Fruit fly (Drosophila melanogaster) whole organism, embryonic: Measurements from ENCODE around the gene CG7492.
A peak's percentile ranks its signal among the peaks of the same experiment; 100 is the strongest.

ENCODE experiments used
- Adf1 ChIP-seq: fragments of 200-800 bp; sonication (Bioruptor generic); IDR thresholded peaks from 2 replicates; pipeline ENCODE4 v1.3.6; 2022; ENCODE audit warnings: missing biosample characterization, missing genetic modification characterization
- B-H1 ChIP-seq: fragments of 200-800 bp; sonication (Bioruptor generic); IDR thresholded peaks from 3 replicates; pipeline ENCODE4 v1.3.6; 2022; ENCODE audit warnings: missing biosample characterization, missing genetic modification characterization
- CG12769 ChIP-seq: fragments of 200-800 bp; sonication (Bioruptor generic); optimal IDR thresholded peaks from 2 replicates; lab custom pipeline; 2019; ENCODE audit warnings: missing biosample characterization, mild to moderate bottlenecking, missing genetic modification characterization, moderate library complexity
- CG15011 ChIP-seq: fragments of 200-800 bp; sonication (Bioruptor generic); optimal IDR thresholded peaks from 3 replicates; lab custom pipeline; 2018; ENCODE audit warnings: missing biosample characterization, mild to moderate bottlenecking, missing genetic modification characterization
- CG16815 ChIP-seq: fragments of 200-800 bp; sonication (Bioruptor generic); optimal IDR thresholded peaks from 3 replicates; lab custom pipeline; 2017; ENCODE audit warnings: missing biosample characterization, mild to moderate bottlenecking, missing genetic modification characterization
- CG17568 ChIP-seq: fragments of 200-800 bp; sonication (Bioruptor generic); optimal IDR thresholded peaks from 2 replicates; lab custom pipeline; 2018; ENCODE audit warnings: missing biosample characterization, mild to moderate bottlenecking, missing genetic modification characterization, moderate library complexity
- CG17912 ChIP-seq: fragments of 200-800 bp; sonication (Bioruptor generic); optimal IDR thresholded peaks from 2 replicates; lab custom pipeline; 2018; ENCODE audit warnings: missing biosample characterization, mild to moderate bottlenecking, missing genetic modification characterization
- CG18599 ChIP-seq: fragments of 200-800 bp; sonication (Bioruptor generic); optimal IDR thresholded peaks from 3 replicates; lab custom pipeline; 2017; ENCODE audit warnings: missing biosample characterization, missing genetic modification characterization, mild to moderate bottlenecking, moderate library complexity, missing genetic modification reagents
- CG3281 ChIP-seq: fragments of 200-800 bp; sonication (Bioruptor generic); optimal IDR thresholded peaks from 3 replicates; lab custom pipeline; 2017; ENCODE audit warnings: missing biosample characterization, mild to moderate bottlenecking, missing genetic modification characterization
- CG34422 ChIP-seq: fragments of 200-800 bp; sonication (Bioruptor generic); IDR thresholded peaks from 3 replicates; pipeline ENCODE4 v1.3.6; 2022; ENCODE audit warnings: missing biosample characterization, missing genetic modification characterization
- CG3726 ChIP-seq: fragments of 200-800 bp; sonication (Bioruptor generic); IDR thresholded peaks from 3 replicates; pipeline ENCODE4, ENCODE4 v1.3.6; 2022; ENCODE audit warnings: missing biosample characterization, missing genetic modification characterization
- CG3995 ChIP-seq: fragments of 200-800 bp; sonication (Bioruptor generic); optimal IDR thresholded peaks from 3 replicates; lab custom pipeline; 2016; ENCODE audit warnings: missing biosample characterization, missing genetic modification characterization
- CG6791 ChIP-seq: fragments of 200-800 bp; sonication (Bioruptor generic); IDR thresholded peaks from 3 replicates; pipeline ENCODE4 v1.3.6; 2022; ENCODE audit warnings: missing biosample characterization, missing genetic modification characterization; ENCODE audit not compliant: partially characterized antibody
- CG8944 ChIP-seq: fragments of 200-800 bp; sonication (Bioruptor generic); optimal IDR thresholded peaks from 3 replicates; lab custom pipeline; 2016; ENCODE audit warnings: missing biosample characterization, missing genetic modification characterization
- CG9609 ChIP-seq: fragments of 200-800 bp; sonication (Bioruptor generic); optimal IDR thresholded peaks from 3 replicates; lab custom pipeline; 2016; ENCODE audit warnings: missing biosample characterization, missing genetic modification characterization
- CG9727 ChIP-seq: fragments of 200-800 bp; sonication (Bioruptor generic); optimal IDR thresholded peaks from 3 replicates; lab custom pipeline; 2017; ENCODE audit warnings: missing biosample characterization, mild to moderate bottlenecking, missing genetic modification characterization
- CkIIα-i1 ChIP-seq: fragments of 200-800 bp; sonication (Bioruptor generic); IDR thresholded peaks from 2 replicates; pipeline ENCODE4 v1.3.6; 2022; ENCODE audit warnings: missing biosample characterization, missing genetic modification characterization
- CoRest ChIP-seq: fragments of 200-800 bp; sonication (Bioruptor generic); optimal IDR thresholded peaks from 3 replicates; lab custom pipeline; 2018; ENCODE audit warnings: missing biosample characterization, mild to moderate bottlenecking, missing genetic modification characterization, moderate library complexity
- D19B ChIP-seq: fragments of 200-800 bp; sonication (Bioruptor generic); optimal IDR thresholded peaks from 2 replicates; lab custom pipeline; 2017; ENCODE audit warnings: missing biosample characterization, mild to moderate bottlenecking, missing genetic modification characterization
- Dp ChIP-seq: fragments of 200-800 bp; sonication (Bioruptor generic); optimal IDR thresholded peaks from 2 replicates; lab custom pipeline; 2018; ENCODE audit warnings: missing biosample characterization, mild to moderate bottlenecking, missing genetic modification characterization, moderate library complexity
- Drgx ChIP-seq: fragments of 200-800 bp; sonication (Bioruptor generic); IDR thresholded peaks from 2 replicates; pipeline ENCODE4 v1.3.6; 2022; ENCODE audit warnings: missing biosample characterization, missing genetic modification characterization
- Ets97D ChIP-seq: fragments of 200-800 bp; sonication (Bioruptor generic); optimal IDR thresholded peaks from 3 replicates; lab custom pipeline; 2016; ENCODE audit warnings: missing biosample characterization, missing genetic modification characterization
- Fer2 ChIP-seq: fragments of 200-800 bp; sonication (Bioruptor generic); optimal IDR thresholded peaks from 2 replicates; lab custom pipeline; 2018; ENCODE audit warnings: missing biosample characterization, mild to moderate bottlenecking, missing genetic modification characterization, moderate library complexity
- GATAe ChIP-seq: fragments of 200-800 bp; sonication (Bioruptor generic); conservative IDR thresholded peaks from 2 replicates; pipeline ENCODE4 v1.3.6; 2022; ENCODE audit warnings: missing biosample characterization, missing genetic modification characterization
- Hand ChIP-seq: fragments of 200-800 bp; sonication (Bioruptor generic); optimal IDR thresholded peaks from 2 replicates; lab custom pipeline; 2017; ENCODE audit warnings: mild to moderate bottlenecking, missing biosample characterization, missing genetic modification reagents, missing genetic modification characterization
- Hey ChIP-seq: fragments of 200-800 bp; sonication (Bioruptor generic); optimal IDR thresholded peaks from 3 replicates; lab custom pipeline; 2018; ENCODE audit warnings: missing biosample characterization, mild to moderate bottlenecking, missing genetic modification characterization
- Hr51 ChIP-seq, 2 experiments: fragments of 200-800 bp; sonication (Bioruptor generic); optimal IDR thresholded peaks; 2 replicates in 1 of 2; 3 replicates in 1 of 2; lab custom pipeline; 2016 to 2018; ENCODE audit warnings: missing biosample characterization in 2 of 2, missing genetic modification characterization in 2 of 2, mild to moderate bottlenecking in 1 of 2, moderate library complexity in 1 of 2
- MBD-R2 ChIP-seq: fragments of 200-800 bp; sonication (Bioruptor generic); IDR thresholded peaks from 2 replicates; pipeline ENCODE4 v1.3.6; 2022; ENCODE audit warnings: missing biosample characterization, missing genetic modification characterization
- MTF-1 ChIP-seq: fragments of 200-800 bp; sonication (Bioruptor generic); optimal IDR thresholded peaks from 2 replicates; lab custom pipeline; 2018; ENCODE audit warnings: missing biosample characterization, mild to moderate bottlenecking, missing genetic modification characterization, borderline replicate concordance
- Meics ChIP-seq: fragments of 200-800 bp; sonication (Bioruptor generic); optimal IDR thresholded peaks from 2 replicates; lab custom pipeline; 2017; ENCODE audit warnings: missing biosample characterization, mild to moderate bottlenecking, missing genetic modification characterization
- Myb ChIP-seq: fragments of 200-800 bp; sonication (Bioruptor generic); optimal IDR thresholded peaks from 2 replicates; lab custom pipeline; 2016; ENCODE audit warnings: missing biosample characterization, missing genetic modification characterization
- NC2β ChIP-seq: fragments of 200-800 bp; sonication (Bioruptor generic); optimal IDR thresholded peaks from 2 replicates; lab custom pipeline; 2016; ENCODE audit warnings: missing biosample characterization, missing genetic modification characterization
- Poxn ChIP-seq: fragments of 200-800 bp; sonication (Bioruptor generic); IDR thresholded peaks from 2 replicates; pipeline ENCODE4 v1.3.6; 2022; ENCODE audit warnings: missing biosample characterization, missing genetic modification characterization
- Vsx1 ChIP-seq: fragments of 200-800 bp; sonication (Bioruptor generic); optimal IDR thresholded peaks from 2 replicates; lab custom pipeline; 2017; ENCODE audit warnings: missing biosample characterization, mild to moderate bottlenecking, missing genetic modification characterization, missing genetic modification reagents
- Xbp1 ChIP-seq: fragments of 200-800 bp; sonication (Bioruptor generic); optimal IDR thresholded peaks from 3 replicates; lab custom pipeline; 2016; ENCODE audit warnings: missing biosample characterization, mild to moderate bottlenecking, missing genetic modification characterization
- ci ChIP-seq: fragments of 200-800 bp; sonication (Bioruptor generic); IDR thresholded peaks from 3 replicates; pipeline ENCODE4 v1.3.6; 2022; ENCODE audit warnings: missing biosample characterization, missing genetic modification characterization
- crp ChIP-seq, 2 experiments: fragments of 200-800 bp; sonication (Bioruptor generic); optimal IDR thresholded peaks; 2 replicates in 1 of 2; 3 replicates in 1 of 2; lab custom pipeline; 2017; ENCODE audit warnings: missing biosample characterization in 2 of 2, missing genetic modification characterization in 2 of 2, mild to moderate bottlenecking in 1 of 2, moderate library complexity in 1 of 2
- dati ChIP-seq: fragments of 200-800 bp; sonication (Bioruptor generic); IDR thresholded peaks from 2 replicates; pipeline ENCODE4 v1.3.6; 2022; ENCODE audit warnings: missing biosample characterization, missing genetic modification characterization
- esg ChIP-seq: fragments of 200-800 bp; sonication (Bioruptor generic); conservative IDR thresholded peaks from 2 replicates; pipeline ENCODE4 v1.3.6; 2022; ENCODE audit warnings: missing biosample characterization, missing genetic modification characterization
- ftz-f1 ChIP-seq: fragments of 200-800 bp; sonication (Bioruptor generic); optimal IDR thresholded peaks from 2 replicates; lab custom pipeline; 2016; ENCODE audit warnings: missing biosample characterization, missing genetic modification characterization
- gce ChIP-seq: fragments of 200-800 bp; sonication (Bioruptor generic); IDR thresholded peaks from 3 replicates; pipeline ENCODE4 v1.3.6; 2022; ENCODE audit warnings: missing biosample characterization, missing genetic modification characterization
- gfzf ChIP-seq: fragments of 200-800 bp; sonication (Bioruptor generic); optimal IDR thresholded peaks from 2 replicates; lab custom pipeline; 2016; ENCODE audit warnings: missing biosample characterization, mild to moderate bottlenecking, missing genetic modification characterization, moderate library complexity
- hbn ChIP-seq: fragments of 200-800 bp; sonication (Bioruptor generic); IDR thresholded peaks from 2 replicates; pipeline ENCODE4 v1.3.6; 2022; ENCODE audit warnings: missing biosample characterization, missing genetic modification characterization; ENCODE audit not compliant: partially characterized antibody
- hth ChIP-seq: fragments of >200 bp; optimal IDR thresholded peaks from 2 replicates; lab custom pipeline; 2017; ENCODE audit warnings: inconsistent platforms
- inv ChIP-seq: fragments of 200-800 bp; sonication (Bioruptor generic); IDR thresholded peaks from 2 replicates; pipeline ENCODE4 v1.3.6; 2022; ENCODE audit warnings: missing biosample characterization, missing genetic modification characterization; ENCODE audit not compliant: partially characterized antibody
- nerfin-2 ChIP-seq: fragments of 200-800 bp; sonication (Bioruptor generic); IDR thresholded peaks from 2 replicates; pipeline ENCODE4 v1.3.6; 2022; ENCODE audit warnings: missing biosample characterization, missing genetic modification characterization; ENCODE audit not compliant: partially characterized antibody
- p53 ChIP-seq: fragments of 200-800 bp; sonication (Bioruptor generic); optimal IDR thresholded peaks from 2 replicates; lab custom pipeline; 2016; ENCODE audit warnings: missing biosample characterization, missing genetic modification characterization
- pzg ChIP-seq: fragments of 200-800 bp; sonication (Bioruptor generic); optimal IDR thresholded peaks from 3 replicates; lab custom pipeline; 2018; ENCODE audit warnings: missing biosample characterization, mild to moderate bottlenecking, missing genetic modification characterization, moderate library complexity
- stwl ChIP-seq: fragments of 200-800 bp; sonication (Bioruptor generic); optimal IDR thresholded peaks from 3 replicates; lab custom pipeline; 2018; ENCODE audit warnings: missing biosample characterization, mild to moderate bottlenecking, missing genetic modification characterization, moderate library complexity
- z ChIP-seq: fragments of 200-800 bp; sonication (Bioruptor generic); IDR thresholded peaks from 3 replicates; pipeline ENCODE4 v1.3.6; 2022; ENCODE audit warnings: missing biosample characterization, missing genetic modification characterization

Gene CG7492

dm6 chr3L:7641467-7641866 is 13.1 kb downstream of the CG7492 start, which contains the start of gene CG7506 (continued):
- TF ChIP-seq CG3995 (no peak), CG17912 (GFP tag; lab: Kevin White, UChicago) (peak; percentile 8), Hand (no peak), Meics (GFP tag; lab: Kevin White, UChicago) (peak; percentile 36), B-H1 (GFP tag; lab: Robert Waterston, UW) (no peak), CG3726 (GFP tag; lab: Robert Waterston, UW) (no peak), hbn (GFP tag; lab: Robert Waterston, UW) (no peak), inv (no peak), MTF-1 (peak; percentile 42), CkIIα-i1 (GFP tag; lab: Robert Waterston, UW) (no peak), ci (GFP tag; lab: Robert Waterston, UW) (peak; percentile 62; the same call in 2 of the 3 replicates), CG6791 (GFP tag; lab: Robert Waterston, UW) (0 out of 3 replicates have a peak, but pooled peaks have one; percentile 23), Drgx (no peak)

- TF ChIP-seq CG34422 (no peak), CkIIα-i1 (GFP tag; lab: Robert Waterston, UW) (no peak), z (no peak), stwl (peak; percentile 44), Poxn (GFP tag; lab: Robert Waterston, UW) (no peak), Myb (GFP tag; lab: Kevin White, UChicago) (peak; percentile 57), hth (lab: Kevin White, UChicago) (no peak), Hey (tag; lab: Kevin White, UChicago) (no peak), CG16815 (GFP tag; lab: Kevin White, UChicago) (no peak), D19B (GFP tag; lab: Kevin White, UChicago) (no peak), CG8944 (GFP tag; lab: Kevin White, UChicago) (no peak), gfzf (peak; percentile 68), Hr51 (GFP tag; optimal IDR thresholded peaks at IDR 0.05; lab: Kevin White, UChicago) (peak in 1 of 2 experiments; percentile 9), p53 (GFP tag; lab: Kevin White, UChicago) (no peak), MBD-R2 (GFP tag; lab: Robert Waterston, UW) (peak; percentile 60), CoRest (tag; lab: Kevin White, UChicago) (peak; percentile 4), CG12769 (tag; lab: Kevin White, UChicago) (no peak), CG17568 (no peak), Ets97D (GFP tag; lab: Kevin White, UChicago) (peak; percentile 47), GATAe (GFP tag; lab: Robert Waterston, UW) (no peak), NC2β (GFP tag; lab: Kevin White, UChicago) (no peak), CG9609 (no peak), esg (GFP tag; lab: Robert Waterston, UW) (no peak), Vsx1 (GFP tag; lab: Kevin White, UChicago) (no peak), dati (no peak), Fer2 (tag; lab: Kevin White, UChicago) (no peak), Adf1 (no peak), CG9727 (no peak), ftz-f1 (GFP tag; lab: Kevin White, UChicago) (no peak), gce (GFP tag; lab: Robert Waterston, UW) (no peak), CG18599 (no peak), crp (GFP tag; optimal IDR thresholded peaks at IDR 0.05; lab: Kevin White, UChicago) (peak in 1 of 2 experiments; percentile 75), CG3281 (no peak), nerfin-2 (GFP tag; lab: Robert Waterston, UW) (no peak), CG15011 (GFP tag; lab: Kevin White, UChicago) (no peak), Xbp1 (no peak), pzg (GFP tag; lab: Kevin White, UChicago) (peak; percentile 31), Dp (GFP tag; lab: Kevin White, UChicago) (peak; percentile 26)
These were observed 14.3 kb downstream of the CG7492 start, which contains the start of gene Urm1 for dm6 chr3L:7640297-7640696. TSS of gene Urm1 (minus strand) at chr3L:7640446.
